Fruit fly (Drosophila melanogaster) whole organism, embryonic: ENCODE data around the gene nesd.

ENCODE experiments used
- Atf-2 ChIP-seq: fragments of 200-800 bp; sonication (Bioruptor generic); optimal IDR thresholded peaks from 2 replicates; lab custom pipeline; 2016; ENCODE audit warnings: missing biosample characterization, missing genetic modification characterization
- CG10209 ChIP-seq: fragments of 200-800 bp; sonication (Bioruptor generic); optimal IDR thresholded peaks from 3 replicates; lab custom pipeline; 2017; ENCODE audit warnings: missing biosample characterization, mild to moderate bottlenecking, missing genetic modification characterization, missing genetic modification reagents
- CG11093 ChIP-seq: fragments of 200-800 bp; sonication (Bioruptor generic); IDR thresholded peaks from 3 replicates; pipeline ENCODE4 v1.3.6; 2022; ENCODE audit warnings: missing biosample characterization, missing genetic modification characterization
- CG11247 ChIP-seq: fragments of 200-800 bp; sonication (Bioruptor generic); IDR thresholded peaks from 2 replicates; pipeline ENCODE4 v1.3.6; 2022; ENCODE audit warnings: missing biosample characterization, missing genetic modification characterization
- CG11398 ChIP-seq: fragments of 200-800 bp; sonication (Bioruptor generic); optimal IDR thresholded peaks from 2 replicates; lab custom pipeline; 2016; ENCODE audit warnings: missing biosample characterization, missing genetic modification characterization
- CG12236 ChIP-seq: fragments of 200-800 bp; sonication (Bioruptor generic); optimal IDR thresholded peaks from 2 replicates; lab custom pipeline; 2016; ENCODE audit warnings: missing biosample characterization, missing genetic modification characterization
- CG13424 ChIP-seq: fragments of 200-800 bp; sonication (Bioruptor generic); optimal IDR thresholded peaks from 2 replicates; lab custom pipeline; 2019; ENCODE audit warnings: missing biosample characterization, mild to moderate bottlenecking, missing genetic modification characterization, moderate library complexity
- CG14050 ChIP-seq: fragments of 200-800 bp; sonication (Bioruptor generic); IDR thresholded peaks from 3 replicates; pipeline ENCODE4 v1.3.6; 2022; ENCODE audit warnings: missing biosample characterization, missing genetic modification characterization
- CG14441 ChIP-seq: fragments of 200-800 bp; sonication (Bioruptor generic); IDR thresholded peaks from 2 replicates; pipeline ENCODE4 v1.3.6; 2022; ENCODE audit warnings: missing biosample characterization, missing genetic modification characterization
- CG14667 ChIP-seq: fragments of 200-800 bp; sonication (Bioruptor generic); IDR thresholded peaks from 2 replicates; pipeline ENCODE4 v1.3.6; 2022; ENCODE audit warnings: missing biosample characterization, missing genetic modification characterization
- CG15011 ChIP-seq: fragments of 200-800 bp; sonication (Bioruptor generic); optimal IDR thresholded peaks from 3 replicates; lab custom pipeline; 2018; ENCODE audit warnings: missing biosample characterization, mild to moderate bottlenecking, missing genetic modification characterization
- CG17912 ChIP-seq: fragments of 200-800 bp; sonication (Bioruptor generic); optimal IDR thresholded peaks from 2 replicates; lab custom pipeline; 2018; ENCODE audit warnings: missing biosample characterization, mild to moderate bottlenecking, missing genetic modification characterization
- CG18619 ChIP-seq: fragments of 200-800 bp; sonication (Bioruptor generic); optimal IDR thresholded peaks from 3 replicates; lab custom pipeline; 2017; ENCODE audit warnings: missing biosample characterization, mild to moderate bottlenecking, missing genetic modification characterization
- CG2202 ChIP-seq: fragments of 200-800 bp; sonication (Bioruptor generic); optimal IDR thresholded peaks from 2 replicates; lab custom pipeline; 2018; ENCODE audit warnings: missing biosample characterization, mild to moderate bottlenecking, missing genetic modification characterization
- CG32532 ChIP-seq: fragments of 200-800 bp; sonication (Bioruptor generic); IDR thresholded peaks from 2 replicates; pipeline ENCODE4 v1.3.6; 2022; ENCODE audit warnings: missing biosample characterization, missing genetic modification characterization
- CG32772 ChIP-seq: fragments of 200-800 bp; sonication (Bioruptor generic); IDR thresholded peaks from 2 replicates; pipeline ENCODE4 v1.3.6; 2022; ENCODE audit warnings: missing biosample characterization, missing genetic modification characterization
- CG6272 ChIP-seq: fragments of 200-800 bp; sonication (Bioruptor generic); IDR thresholded peaks from 2 replicates; pipeline ENCODE4 v1.3.6; 2022; ENCODE audit warnings: missing biosample characterization, missing genetic modification characterization
- CG8478 ChIP-seq: fragments of >200 bp; optimal IDR thresholded peaks from 2 replicates; lab custom pipeline; 2018
- CG9727 ChIP-seq: fragments of 200-800 bp; sonication (Bioruptor generic); optimal IDR thresholded peaks from 3 replicates; lab custom pipeline; 2017; ENCODE audit warnings: missing biosample characterization, mild to moderate bottlenecking, missing genetic modification characterization
- D19A ChIP-seq: fragments of 200-800 bp; optimal IDR thresholded peaks from 3 replicates; lab custom pipeline; 2019; ENCODE audit warnings: missing biosample characterization, mild to moderate bottlenecking, missing genetic modification characterization, moderate library complexity
- Dll ChIP-seq: fragments of 200-800 bp; sonication (Bioruptor generic); IDR thresholded peaks from 4 replicates; pipeline ENCODE4 v1.3.6; 2022; ENCODE audit warnings: missing biosample characterization, missing genetic modification characterization; ENCODE audit not compliant: partially characterized antibody
- Drgx ChIP-seq: fragments of 200-800 bp; sonication (Bioruptor generic); IDR thresholded peaks from 2 replicates; pipeline ENCODE4 v1.3.6; 2022; ENCODE audit warnings: missing biosample characterization, missing genetic modification characterization
- Hr39 ChIP-seq: fragments of >200 bp; optimal IDR thresholded peaks from 2 replicates; lab custom pipeline; 2017
- Hr78 ChIP-seq, 2 experiments: fragments of 200-800 bp in 1 of 2; fragments of >200 bp in 1 of 2; sonication (Bioruptor generic) in 1 of 2; optimal IDR thresholded peaks; 2 replicates each; lab custom pipeline; 2017 to 2019; ENCODE audit warnings: missing biosample characterization in 2 of 2, missing genetic modification characterization in 2 of 2, mild to moderate bottlenecking in 1 of 2, moderate library complexity in 1 of 2
- MESR4 ChIP-seq: fragments of 200-800 bp; sonication (Bioruptor generic); optimal IDR thresholded peaks from 2 replicates; lab custom pipeline; 2018; ENCODE audit warnings: missing biosample characterization, mild to moderate bottlenecking, missing genetic modification characterization, moderate library complexity
- Med ChIP-seq: fragments of 200-800 bp; sonication (Bioruptor generic); peaks from one replicate; lab custom pipeline; 2016; ENCODE audit warnings: missing biosample characterization, missing genetic modification characterization, mild to moderate bottlenecking, inconsistent platforms, moderate library complexity
- Meics ChIP-seq: fragments of 200-800 bp; sonication (Bioruptor generic); optimal IDR thresholded peaks from 2 replicates; lab custom pipeline; 2017; ENCODE audit warnings: missing biosample characterization, mild to moderate bottlenecking, missing genetic modification characterization
- Mrtf ChIP-seq: fragments of 200-800 bp; sonication (Bioruptor generic); IDR thresholded peaks from 3 replicates; pipeline ENCODE4 v1.3.6; 2022; ENCODE audit warnings: missing biosample characterization, missing genetic modification characterization
- NK7.1 ChIP-seq: fragments of 200-800 bp; sonication (Bioruptor generic); optimal IDR thresholded peaks from 3 replicates; lab custom pipeline; 2016; ENCODE audit warnings: missing biosample characterization, missing genetic modification characterization
- PHDP ChIP-seq: fragments of 200-800 bp; sonication (Bioruptor generic); optimal IDR thresholded peaks from 3 replicates; lab custom pipeline; 2018; ENCODE audit warnings: missing biosample characterization, mild to moderate bottlenecking, missing genetic modification characterization, moderate library complexity
- Taf1 ChIP-seq: fragments of 200-800 bp; sonication (Bioruptor generic); IDR thresholded peaks from 2 replicates; pipeline ENCODE4 v1.3.6; 2022; ENCODE audit warnings: missing biosample characterization, missing genetic modification characterization
- Vsx1 ChIP-seq: fragments of 200-800 bp; sonication (Bioruptor generic); optimal IDR thresholded peaks from 2 replicates; lab custom pipeline; 2017; ENCODE audit warnings: missing biosample characterization, mild to moderate bottlenecking, missing genetic modification characterization, missing genetic modification reagents
- Xbp1 ChIP-seq: fragments of 200-800 bp; sonication (Bioruptor generic); optimal IDR thresholded peaks from 3 replicates; lab custom pipeline; 2016; ENCODE audit warnings: missing biosample characterization, mild to moderate bottlenecking, missing genetic modification characterization
- chn ChIP-seq: fragments of 200-800 bp; sonication (Bioruptor generic); optimal IDR thresholded peaks from 2 replicates; lab custom pipeline; 2016; ENCODE audit warnings: missing biosample characterization, missing genetic modification characterization
- corto ChIP-seq: fragments of 200-800 bp; sonication (Bioruptor generic); optimal IDR thresholded peaks from 2 replicates; lab custom pipeline; 2016; ENCODE audit warnings: missing biosample characterization, mild to moderate bottlenecking, missing genetic modification characterization, moderate library complexity
- cwo ChIP-seq: fragments of 200-800 bp; sonication (Bioruptor generic); optimal IDR thresholded peaks from 3 replicates; lab custom pipeline; 2017; ENCODE audit warnings: missing biosample characterization, missing genetic modification characterization, mild to moderate bottlenecking, moderate library complexity, missing genetic modification reagents
- dimm ChIP-seq: fragments of 200-800 bp; sonication (Bioruptor generic); IDR thresholded peaks from 2 replicates; pipeline ENCODE4 v1.3.6; 2022; ENCODE audit warnings: missing biosample characterization, missing genetic modification characterization
- dpn ChIP-seq, 2 experiments: fragments of 200-800 bp; sonication (Bioruptor generic); optimal IDR thresholded peaks; 3 replicates each; lab custom pipeline; 2016; ENCODE audit warnings: missing biosample characterization in 2 of 2, missing genetic modification characterization in 2 of 2
- ftz-f1 ChIP-seq: fragments of 200-800 bp; sonication (Bioruptor generic); optimal IDR thresholded peaks from 2 replicates; lab custom pipeline; 2016; ENCODE audit warnings: missing biosample characterization, missing genetic modification characterization
- grau ChIP-seq: fragments of 200-800 bp; optimal IDR thresholded peaks from 3 replicates; lab custom pipeline; 2019; ENCODE audit warnings: missing biosample characterization, mild to moderate bottlenecking, missing genetic modification characterization, moderate library complexity
- ham ChIP-seq: fragments of 200-800 bp; sonication (Bioruptor generic); IDR thresholded peaks from 2 replicates; pipeline ENCODE4 v1.3.6; 2022; ENCODE audit warnings: missing biosample characterization, missing genetic modification characterization
- lbe ChIP-seq: fragments of 200-800 bp; sonication (Bioruptor generic); optimal IDR thresholded peaks from 2 replicates; lab custom pipeline; 2016; ENCODE audit warnings: missing biosample characterization, mild to moderate bottlenecking, missing genetic modification characterization
- nau ChIP-seq: fragments of 200-800 bp; sonication (Bioruptor generic); optimal IDR thresholded peaks from 3 replicates; lab custom pipeline; 2017; ENCODE audit warnings: missing biosample characterization, mild to moderate bottlenecking, missing genetic modification characterization, missing genetic modification reagents
- nmo ChIP-seq: fragments of 200-800 bp; sonication (Bioruptor generic); optimal IDR thresholded peaks from 2 replicates; lab custom pipeline; 2018; ENCODE audit warnings: missing biosample characterization, mild to moderate bottlenecking, missing genetic modification characterization, moderate library complexity
- sisA ChIP-seq: fragments of 200-800 bp; sonication (Bioruptor generic); IDR thresholded peaks from 2 replicates; pipeline ENCODE4 v1.3.6; 2022; ENCODE audit warnings: missing biosample characterization, missing genetic modification characterization
- slou ChIP-seq: fragments of 200-800 bp; sonication (Bioruptor generic); optimal IDR thresholded peaks from 3 replicates; lab custom pipeline; 2016; ENCODE audit warnings: missing biosample characterization, missing genetic modification characterization
- stc ChIP-seq: fragments of 200-800 bp; sonication (Bioruptor generic); IDR thresholded peaks from 2 replicates; pipeline ENCODE4 v1.3.6; 2022; ENCODE audit warnings: missing biosample characterization, missing genetic modification characterization
- stwl ChIP-seq: fragments of 200-800 bp; sonication (Bioruptor generic); optimal IDR thresholded peaks from 3 replicates; lab custom pipeline; 2018; ENCODE audit warnings: missing biosample characterization, mild to moderate bottlenecking, missing genetic modification characterization, moderate library complexity
- tin ChIP-seq: fragments of 200-800 bp; sonication (Bioruptor generic); optimal IDR thresholded peaks from 3 replicates; lab custom pipeline; 2016; ENCODE audit warnings: missing biosample characterization, missing genetic modification characterization

nesd gene

DNA sequence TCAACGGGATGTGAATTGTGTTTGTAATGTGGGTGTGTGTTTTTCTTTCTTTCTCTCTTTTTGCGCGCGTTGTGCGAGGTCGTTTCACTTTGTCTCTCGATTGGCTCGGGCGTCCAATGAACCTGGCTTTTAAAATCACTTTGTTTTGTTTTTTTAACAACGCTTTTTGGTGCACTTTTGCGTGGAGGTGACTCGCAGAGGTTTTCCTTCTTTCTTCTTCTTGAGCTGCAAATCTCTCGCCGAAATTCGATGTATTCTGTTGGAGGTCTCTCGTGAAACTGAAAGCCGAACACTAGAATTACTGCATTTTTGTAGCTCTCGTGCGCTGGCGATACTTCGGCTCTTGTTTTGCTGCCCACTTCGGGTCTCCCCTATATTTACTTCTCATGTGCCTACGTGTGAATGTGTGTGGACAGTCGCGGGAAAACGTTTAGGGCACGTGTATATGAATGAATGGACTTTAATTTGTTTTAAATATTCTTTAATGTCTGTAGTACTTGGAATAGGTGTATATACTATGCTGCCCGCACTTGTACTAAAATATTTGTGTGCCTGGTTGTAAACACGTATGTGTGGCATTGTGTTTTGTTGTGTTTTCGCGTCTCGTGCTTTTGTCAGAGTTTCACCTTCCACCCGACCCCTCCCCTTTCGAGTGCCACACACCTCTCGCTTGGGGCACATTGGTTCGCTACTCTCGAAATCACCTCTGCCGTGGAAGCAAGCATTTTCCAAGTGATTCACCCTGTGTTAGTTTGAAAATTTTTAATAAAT is 8.8 kb upstream of the nesd start, which contains the start of gene fok (continued):
- TF ChIP-seq CG18619 (GFP tag; lab: Kevin White, UChicago) (peak; percentile 95), nau (GFP tag; lab: Kevin White, UChicago) (peak; percentile 97), CG14050 (GFP tag; lab: Robert Waterston, UW) (peak; percentile 94), CG32532 (GFP tag; lab: Robert Waterston, UW) (peak; percentile 95), CG9727 (GFP tag; lab: Kevin White, UChicago) (peak; percentile 96), grau (tag; lab: Kevin White, UChicago) (peak; percentile 96), lbe (GFP tag; lab: Kevin White, UChicago) (peak; percentile 98), CG2202 (tag; lab: Kevin White, UChicago) (peak; percentile 91), slou (peak; percentile 90), MESR4 (peak; percentile 56), dpn (GFP tag; optimal IDR thresholded peaks at IDR 0.05; lab: Kevin White, UChicago) (peak; percentile 95 to 96), stc (peak; percentile 89), Xbp1 (GFP tag; lab: Kevin White, UChicago) (peak; percentile 96), Dll (GFP tag; lab: Robert Waterston, UW) (peak; percentile 32; the same call in 1 of the 4 replicates), Med (peak; percentile 99), tin (peak; percentile 93), Atf-2 (GFP tag; lab: Kevin White, UChicago) (peak; percentile 92), corto (GFP tag; lab: Kevin White, UChicago) (peak; percentile 98), CG11398 (GFP tag; lab: Kevin White, UChicago) (peak; percentile 92), CG12236 (GFP tag; lab: Kevin White, UChicago) (peak; percentile 87), CG8478 (lab: Kevin White, UChicago) (no peak), cwo (GFP tag; lab: Kevin White, UChicago) (peak; percentile 100), NK7.1 (GFP tag; lab: Kevin White, UChicago) (peak; percentile 94), chn (GFP tag; lab: Kevin White, UChicago) (peak; percentile 94), sisA (GFP tag; lab: Robert Waterston, UW) (peak; percentile 91), ftz-f1 (GFP tag; lab: Kevin White, UChicago) (peak; percentile 83), CG11247 (GFP tag; lab: Robert Waterston, UW) (peak; percentile 98), CG6272 (GFP tag; lab: Robert Waterston, UW) (peak; percentile 89), ham (GFP tag; lab: Robert Waterston, UW) (peak; percentile 86), nmo (GFP tag; lab: Kevin White, UChicago) (peak; percentile 97), D19A (peak; percentile 95), CG10209 (GFP tag; lab: Kevin White, UChicago) (peak; percentile 96), Meics (GFP tag; lab: Kevin White, UChicago) (peak; percentile 95), CG15011 (GFP tag; lab: Kevin White, UChicago) (peak; percentile 96), CG13424 (tag; lab: Kevin White, UChicago) (peak; percentile 97), stwl (tag; lab: Kevin White, UChicago) (peak; percentile 24), CG14667 (peak; percentile 89), Hr78 (GFP tag; optimal IDR thresholded peaks at IDR 0.05; lab: Kevin White, UChicago) (peak in 1 of 2 experiments; percentile 98), CG32772 (GFP tag; lab: Robert Waterston, UW) (peak; percentile 91), Vsx1 (GFP tag; lab: Kevin White, UChicago) (peak; percentile 92), CG11093 (GFP tag; lab: Robert Waterston, UW) (peak; percentile 88), Taf1 (GFP tag; lab: Robert Waterston, UW) (peak; percentile 90), Mrtf (GFP tag; lab: Robert Waterston, UW) (peak; percentile 93), CG14441 (peak; percentile 92), Hr39 (no peak), Drgx (peak; percentile 97), CG17912 (peak; percentile 79), dimm (peak; percentile 85), PHDP (tag; lab: Kevin White, UChicago) (peak; percentile 97)
